Fruit fly (Drosophila melanogaster): ENCODE data around the gene Ubc87F.

Ubc87F gene

DNA sequence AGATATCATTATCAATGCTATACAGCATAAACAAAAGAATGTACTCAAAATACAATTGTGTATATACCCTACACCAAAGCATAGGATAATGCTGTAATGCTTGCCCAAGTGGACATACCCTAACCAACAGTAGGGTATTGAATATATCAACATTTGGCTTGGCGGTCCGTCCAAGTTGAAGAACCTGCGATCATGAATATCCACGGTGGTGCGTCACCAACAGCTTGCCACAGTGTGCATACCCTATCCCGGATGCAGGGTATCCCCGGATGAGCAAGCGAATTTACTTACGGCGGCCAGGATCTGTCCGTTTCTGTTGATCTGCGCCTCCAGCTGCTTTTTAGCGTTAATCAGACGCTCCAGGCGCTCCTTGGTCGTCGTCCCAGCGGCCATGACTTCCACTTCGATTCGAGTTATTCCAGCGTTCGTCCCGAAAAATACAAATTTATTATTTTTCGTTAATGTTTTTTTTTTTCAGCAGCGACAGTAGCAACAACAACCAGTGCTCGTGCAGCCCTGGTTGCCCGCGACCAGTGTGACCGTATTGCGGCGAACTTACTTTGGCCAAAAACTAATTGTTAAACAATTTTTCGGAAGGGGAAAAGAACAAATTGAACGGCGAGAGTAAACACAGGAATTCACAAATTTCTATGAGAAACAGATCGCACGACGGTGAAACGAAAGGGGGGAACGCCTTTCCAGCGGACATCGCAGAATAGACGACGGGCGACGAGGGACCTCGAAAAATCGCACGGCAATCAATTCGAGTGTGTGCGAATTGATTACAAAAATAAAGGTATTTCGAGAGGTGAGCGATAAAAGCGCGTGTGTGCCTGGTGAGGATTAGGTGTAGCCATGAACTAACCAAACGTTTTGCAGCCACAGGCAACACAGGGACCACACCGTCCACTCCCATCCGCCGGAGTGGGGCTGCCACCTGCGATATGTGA is 41.6 kb downstream of the Ubc87F start, which contains the start of the genes Lkb1 and CG9588 (continued):
- TF ChIP-seq al (GFP tag; IDR thresholded peaks at IDR 0.05) = peak; percentile 48; the same call in 1 of the 2 replicates
- TF ChIP-seq CG11398 (GFP tag; optimal IDR thresholded peaks at IDR 0.05) = no peak
- no peak for TF ChIP-seq bigmax (GFP tag; optimal IDR thresholded peaks at IDR 0.05)
- TF ChIP-seq pzg (GFP tag; optimal IDR thresholded peaks at IDR 0.05) = peak; percentile 58
- TF ChIP-seq slp2 (GFP tag; optimal IDR thresholded peaks at IDR 0.05) = peak; percentile 35
- peak; percentile 66 for TF ChIP-seq CG7372 (GFP tag; IDR thresholded peaks at IDR 0.05)

DNA sequence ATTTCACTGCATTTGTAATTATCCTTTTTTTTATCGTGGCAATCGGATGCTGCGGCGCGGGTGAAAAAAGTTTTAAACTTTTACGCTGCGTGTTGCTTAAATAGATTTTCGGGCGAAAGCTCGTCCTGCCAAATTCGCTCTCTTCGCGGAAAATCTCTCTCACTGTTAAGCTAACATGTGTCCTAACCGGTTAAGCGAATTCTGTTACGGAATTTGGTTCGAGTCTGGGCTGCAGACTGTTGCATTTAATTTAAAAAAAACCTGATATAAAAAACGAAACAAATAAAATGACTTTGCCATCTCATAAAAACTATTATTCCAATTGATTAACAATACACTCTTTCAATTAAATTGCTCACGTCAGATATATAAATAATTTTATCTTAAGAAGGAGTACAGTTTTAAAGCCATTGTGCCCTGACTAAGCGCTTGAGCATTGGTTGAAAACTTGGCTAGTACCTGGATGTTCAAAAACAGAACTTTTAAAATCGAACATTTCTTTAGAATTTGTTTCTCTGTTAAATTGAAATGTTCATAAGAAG is 43.4 kb downstream of the Ubc87F start, which contains the start of gene Task6:
Task6 (minus strand) TSS at position 51 of the 542 bp plus-strand sequence.
- TF ChIP-seq gcm2 (GFP tag; optimal IDR thresholded peaks at IDR 0.05) (no peak), sqz (GFP tag; optimal IDR thresholded peaks at IDR 0.05) (peak; percentile 6), fd96Cb (tag; optimal IDR thresholded peaks at IDR 0.05) (no peak), CoRest (tag; optimal IDR thresholded peaks at IDR 0.05) (peak; percentile 14), D (optimal IDR thresholded peaks at IDR 0.05) (no peak), D (GFP tag; optimal IDR thresholded peaks at IDR 0.05) (no peak), CG16813 (GFP tag; IDR thresholded peaks at IDR 0.05; ENCODE audit: partially characterized antibody) (no peak), cad (GFP tag; optimal IDR thresholded peaks at IDR 0.05) (peak; percentile 78), en (GFP tag; optimal IDR thresholded peaks at IDR 0.05) (no peak), ap (GFP tag; IDR thresholded peaks at IDR 0.05) (no peak), CG14710 (tag; optimal IDR thresholded peaks at IDR 0.05) (peak; percentile 48), Hmr (GFP tag; optimal IDR thresholded peaks at IDR 0.05) (no peak), fd64A (GFP tag; optimal IDR thresholded peaks at IDR 0.05) (no peak), CG10267 (tag; optimal IDR thresholded peaks at IDR 0.05) (peak; percentile 6), CG4820 (GFP tag; optimal IDR thresholded peaks at IDR 0.05) (no peak), HHEX (GFP tag; optimal IDR thresholded peaks at IDR 0.05) (no peak), CG31441 (GFP tag; IDR thresholded peaks at IDR 0.05) (no peak), CG9437 (GFP tag; optimal IDR thresholded peaks at IDR 0.05) (peak; percentile 7), Jarid2 (GFP tag; optimal IDR thresholded peaks at IDR 0.05) (no peak), Meics (GFP tag; optimal IDR thresholded peaks at IDR 0.05) (no peak), Tbp (GFP tag; optimal IDR thresholded peaks at IDR 0.05) (peak; percentile 42), CG11398 (GFP tag; optimal IDR thresholded peaks at IDR 0.05) (no peak), CG2116 (GFP tag; optimal IDR thresholded peaks at IDR 0.05) (peak; percentile 17), sisA (GFP tag; IDR thresholded peaks at IDR 0.05) (no peak), CG1792 (GFP tag; optimal IDR thresholded peaks at IDR 0.05) (no peak), Mrtf (GFP tag; IDR thresholded peaks at IDR 0.05) (no peak), wek (GFP tag; optimal IDR thresholded peaks at IDR 0.05) (no peak), scrt (GFP tag; optimal IDR thresholded peaks at IDR 0.05) (peak; percentile 66), Trl (optimal IDR thresholded peaks at IDR 0.05) (peak in 1 of 2 experiments; percentile 20), Trl (GFP tag; optimal IDR thresholded peaks at IDR 0.05) (no peak), sim (GFP tag; IDR thresholded peaks at IDR 0.05) (no peak), Oaz (GFP tag; IDR thresholded peaks at IDR 0.05) (no peak), dpn (GFP tag; optimal IDR thresholded peaks at IDR 0.05) (no peak), Deaf1 (tag; optimal IDR thresholded peaks at IDR 0.05) (no peak), sens (GFP tag) (peak; percentile 75), CG15011 (GFP tag; optimal IDR thresholded peaks at IDR 0.05) (no peak), gt (GFP tag; IDR thresholded peaks at IDR 0.05) (no peak), CG6854 (GFP tag; optimal IDR thresholded peaks at IDR 0.05) (no peak), pita (GFP tag; optimal IDR thresholded peaks at IDR 0.05) (peak; percentile 84), pros (GFP tag; optimal IDR thresholded peaks at IDR 0.05) (no peak), hb (GFP tag; IDR thresholded peaks at IDR 0.05; ENCODE audit: partially characterized antibody) (no peak), stwl (tag; optimal IDR thresholded peaks at IDR 0.05) (peak; percentile 23)

Data from whole organism, embryonic.